Fruit fly (Drosophila melanogaster) whole organism, adult: ENCODE data around the gene CG7924.

Experiments used
- CG14711 ChIP-seq: fragments of 200-800 bp; sonication (Bioruptor generic); optimal IDR thresholded peaks from 2 replicates; lab custom pipeline; 2018; ENCODE audit warnings: missing biosample characterization, mild to moderate bottlenecking, missing genetic modification characterization, moderate library complexity
- CG1620 ChIP-seq: fragments of 200-800 bp; sonication (Bioruptor generic); optimal IDR thresholded peaks from 2 replicates; lab custom pipeline; 2016; ENCODE audit warnings: missing biosample characterization, missing genetic modification characterization
- CG7045 ChIP-seq: fragments of 200-800 bp; sonication (Bioruptor generic); optimal IDR thresholded peaks from 2 replicates; lab custom pipeline; 2017; ENCODE audit warnings: missing biosample characterization, mild to moderate bottlenecking, missing genetic modification characterization
- CG7101 ChIP-seq: fragments of 200-800 bp; sonication (Bioruptor generic); optimal IDR thresholded peaks from 2 replicates; lab custom pipeline; 2018; ENCODE audit warnings: missing biosample characterization, mild to moderate bottlenecking, missing genetic modification characterization, moderate library complexity
- Clk ChIP-seq: fragments of 200-800 bp; sonication (Bioruptor generic); optimal IDR thresholded peaks from 2 replicates; lab custom pipeline; 2017; ENCODE audit warnings: missing biosample characterization, missing genetic modification characterization
- Crg-1 ChIP-seq: fragments of 200-800 bp; sonication (Bioruptor generic); optimal IDR thresholded peaks from 2 replicates; lab custom pipeline; 2016; ENCODE audit warnings: missing biosample characterization, missing genetic modification characterization
- Mnt ChIP-seq: fragments of 200-800 bp; sonication (Bioruptor generic); optimal IDR thresholded peaks from 2 replicates; lab custom pipeline; 2016; ENCODE audit warnings: missing biosample characterization, mild to moderate bottlenecking, missing genetic modification characterization
- bab1 ChIP-seq: fragments of 200-800 bp; sonication (Bioruptor generic); optimal IDR thresholded peaks from 3 replicates; lab custom pipeline; 2019; ENCODE audit warnings: missing biosample characterization, mild to moderate bottlenecking, missing genetic modification characterization, moderate library complexity
- cic ChIP-seq: fragments of 200-800 bp; sonication (Bioruptor generic); optimal IDR thresholded peaks from 2 replicates; lab custom pipeline; 2017; ENCODE audit warnings: missing biosample characterization, mild to moderate bottlenecking, missing genetic modification characterization, moderate library complexity
- cnc ChIP-seq, 2 experiments: fragments of >200 bp; optimal IDR thresholded peaks; 2 replicates each; lab custom pipeline; 2017
- kay ChIP-seq: fragments of 200-800 bp; sonication (Bioruptor generic); peaks from one replicate; lab custom pipeline; 2016; ENCODE audit warnings: missing biosample characterization, missing genetic modification characterization, borderline replicate concordance
- ovo ChIP-seq: fragments of 200-800 bp; sonication (Bioruptor generic); optimal IDR thresholded peaks from 2 replicates; lab custom pipeline; 2016; ENCODE audit warnings: missing biosample characterization, missing genetic modification characterization

DNA sequence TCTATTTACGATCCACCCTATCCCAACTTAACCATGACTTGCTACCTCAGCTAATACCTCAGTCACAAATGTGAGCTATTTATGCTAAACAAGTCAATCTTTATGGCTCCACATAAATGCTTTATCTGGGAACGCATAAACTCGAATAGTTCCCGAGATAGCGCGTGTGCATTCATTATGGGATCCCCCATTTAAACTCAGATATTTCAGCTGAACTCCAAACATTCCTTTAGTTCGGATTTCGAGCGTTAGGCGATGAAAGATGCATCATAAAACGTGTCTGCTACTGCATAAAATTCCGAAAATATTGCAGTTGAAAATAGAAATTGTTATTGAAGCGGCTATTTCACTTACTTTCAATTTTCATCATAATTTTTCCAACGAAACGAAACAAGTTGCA is 9.8 kb upstream of the CG7924 start:
- TF ChIP-seq cnc (optimal IDR thresholded peaks at IDR 0.05; lab: Kevin White, UChicago) (no peak), cic (GFP tag; lab: Kevin White, UChicago) (no peak), CG7045 (GFP tag; lab: Kevin White, UChicago) (no peak), CG1620 (GFP tag; lab: Kevin White, UChicago) (no peak), CG14711 (tag; lab: Kevin White, UChicago) (no peak), Clk (GFP tag; lab: Kevin White, UChicago) (no peak), CG7101 (tag; lab: Kevin White, UChicago) (no peak), Mnt (no peak), ovo (no peak), kay (no peak), Crg-1 (GFP tag; lab: Kevin White, UChicago) (no peak), bab1 (GFP tag; lab: Kevin White, UChicago) (no peak)
